Worm (Caenorhabditis elegans): Measurements from ENCODE around the gene dhs-9.

DNA sequence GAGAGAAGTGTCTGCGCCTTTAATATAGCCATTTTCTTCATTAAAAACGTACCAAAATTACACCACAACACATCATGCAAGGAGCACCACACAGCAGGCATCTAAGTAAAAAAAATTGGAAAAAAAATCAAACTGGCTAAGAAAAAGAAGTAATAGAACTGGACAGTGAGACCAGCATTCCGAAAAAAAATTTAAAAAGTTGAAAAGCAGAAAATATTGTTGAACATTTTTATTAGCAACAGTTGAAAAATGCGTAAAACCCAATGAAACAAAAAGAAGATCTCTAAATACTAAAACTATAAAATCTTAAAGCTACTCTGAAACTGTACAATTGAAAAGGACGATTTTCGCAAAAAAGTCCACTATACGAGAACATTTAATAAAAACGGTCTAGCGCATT lies 14.2 kb upstream of the dhs-9 start, which contains the start of gene Y32H12A.6:
- TF ChIP-seq T22C8.4 (GFP tag; IDR thresholded peaks at IDR 0.05), result no peak
- TF ChIP-seq flt-1 (GFP tag; IDR thresholded peaks at IDR 0.05), result no peak
- TF ChIP-seq tab-1 (GFP tag; IDR thresholded peaks at IDR 0.05), result no peak
- TF ChIP-seq med-1 (GFP tag; optimal IDR thresholded peaks at IDR 0.05; ENCODE audit: insufficient read depth), result no peak
- TF ChIP-seq klf-2 (GFP tag; conservative IDR thresholded peaks at IDR 0.05), result no peak
- no peak for TF ChIP-seq ref-1 (GFP tag; conservative IDR thresholded peaks at IDR 0.05)
